Fruit fly (Drosophila melanogaster): Measurements from ENCODE around the gene CG10336.
A peak's percentile ranks its signal among the peaks of the same experiment; 100 is the strongest.

Gene CG10336

DNA sequence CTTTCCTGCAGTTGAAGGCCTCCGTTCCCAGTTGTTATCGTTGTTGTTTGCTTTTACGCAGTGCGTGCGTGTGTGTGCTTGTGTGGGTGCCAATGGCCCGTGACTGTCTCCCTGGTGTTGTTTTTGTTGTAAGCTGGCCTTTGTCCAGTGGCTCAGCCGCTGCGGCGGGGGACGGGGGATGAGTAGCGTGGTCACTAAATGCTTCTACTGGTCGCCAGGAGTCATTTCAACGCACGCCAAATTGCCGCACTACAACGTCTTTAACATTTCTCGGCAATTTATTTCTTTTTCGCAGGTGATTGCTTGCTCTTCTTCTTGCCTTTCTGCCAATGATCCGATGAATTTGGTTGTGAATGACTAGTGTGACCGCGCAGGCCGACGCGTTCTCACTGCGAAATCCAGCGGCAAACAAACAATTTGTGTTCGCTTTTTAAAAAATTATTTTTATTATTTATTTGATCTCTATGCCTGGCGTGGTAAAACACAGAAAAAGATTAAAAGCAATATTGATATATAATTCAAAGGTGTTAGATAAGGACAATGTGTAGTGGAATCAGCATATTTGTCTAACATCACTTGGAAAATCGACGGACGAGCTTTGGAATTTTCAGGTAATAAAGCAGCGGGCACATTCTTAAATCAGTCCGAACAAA is 19.0 kb downstream of the CG10336 start, which contains the start of the genes Faf2 and Grip71:
Faf2 (minus strand) TSS at position 450 of the 653 bp plus-strand sequence.
Grip71 (plus strand) TSS at position 608 of the 653 bp plus-strand sequence.
- no peak for TF ChIP-seq CG8478 (optimal IDR thresholded peaks at IDR 0.05)
- no peak for TF ChIP-seq CTCF (optimal IDR thresholded peaks at IDR 0.05)

- no peak for TF ChIP-seq CTCF (optimal IDR thresholded peaks at IDR 0.05)
- TF ChIP-seq CG8478 (optimal IDR thresholded peaks at IDR 0.05): no peak
Measured at dm6 chr2L:18713686-18714085, 24.4 kb downstream of the CG10336 start, which contains the start of gene Irk3. Irk3 (minus strand) TSS chr2L:18713748.

dm6 chr2L:18714086-18714485 is 24.8 kb downstream of the CG10336 start:
- TF ChIP-seq CTCF (optimal IDR thresholded peaks at IDR 0.05) (peak in 1 of 2 experiments; percentile 63), CG8478 (optimal IDR thresholded peaks at IDR 0.05) (no peak)

- TF ChIP-seq CTCF (optimal IDR thresholded peaks at IDR 0.05) (no peak), CG8478 (optimal IDR thresholded peaks at IDR 0.05) (no peak)
Measured at dm6 chr2L:18717365-18718011, 28.2 kb downstream of the CG10336 start.

DNA sequence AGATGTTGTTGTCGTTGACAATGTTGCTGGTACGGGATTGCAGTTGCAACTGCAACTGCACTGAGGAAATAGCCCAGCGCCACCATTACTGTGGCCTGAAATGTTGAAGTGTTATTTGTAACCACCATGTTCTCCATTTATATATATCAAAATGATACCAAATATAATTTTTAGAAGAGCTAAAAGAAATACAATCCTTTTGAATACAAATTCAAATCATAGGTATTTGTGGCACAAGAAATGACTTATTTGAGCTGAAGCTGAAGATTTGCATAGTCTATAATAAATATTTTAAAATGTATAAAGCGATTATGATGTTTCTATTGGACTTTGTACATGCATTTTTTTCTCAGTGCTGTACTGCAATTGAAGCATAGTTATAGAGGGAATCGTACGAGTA is 30.3 kb downstream of the CG10336 start:
- TF ChIP-seq CTCF (optimal IDR thresholded peaks at IDR 0.05) (no peak), CG8478 (optimal IDR thresholded peaks at IDR 0.05) (no peak)

dm6 chr2L:18724842-18725241 is 35.5 kb downstream of the CG10336 start:
- TF ChIP-seq CG8478 (optimal IDR thresholded peaks at IDR 0.05) (no peak), CTCF (optimal IDR thresholded peaks at IDR 0.05) (no peak)

- TF ChIP-seq CTCF (optimal IDR thresholded peaks at IDR 0.05) (no peak), CG8478 (optimal IDR thresholded peaks at IDR 0.05) (no peak)
Measured at dm6 chr2L:18727986-18728385, 38.7 kb downstream of the CG10336 start.

- TF ChIP-seq CG8478 (optimal IDR thresholded peaks at IDR 0.05): no peak
- TF ChIP-seq CTCF (optimal IDR thresholded peaks at IDR 0.05): no peak
Measured at dm6 chr2L:18732291-18732690, 43.0 kb downstream of the CG10336 start, which contains the start of gene CG10348. CG10348 (minus strand) TSS chr2L:18732524.

DNA sequence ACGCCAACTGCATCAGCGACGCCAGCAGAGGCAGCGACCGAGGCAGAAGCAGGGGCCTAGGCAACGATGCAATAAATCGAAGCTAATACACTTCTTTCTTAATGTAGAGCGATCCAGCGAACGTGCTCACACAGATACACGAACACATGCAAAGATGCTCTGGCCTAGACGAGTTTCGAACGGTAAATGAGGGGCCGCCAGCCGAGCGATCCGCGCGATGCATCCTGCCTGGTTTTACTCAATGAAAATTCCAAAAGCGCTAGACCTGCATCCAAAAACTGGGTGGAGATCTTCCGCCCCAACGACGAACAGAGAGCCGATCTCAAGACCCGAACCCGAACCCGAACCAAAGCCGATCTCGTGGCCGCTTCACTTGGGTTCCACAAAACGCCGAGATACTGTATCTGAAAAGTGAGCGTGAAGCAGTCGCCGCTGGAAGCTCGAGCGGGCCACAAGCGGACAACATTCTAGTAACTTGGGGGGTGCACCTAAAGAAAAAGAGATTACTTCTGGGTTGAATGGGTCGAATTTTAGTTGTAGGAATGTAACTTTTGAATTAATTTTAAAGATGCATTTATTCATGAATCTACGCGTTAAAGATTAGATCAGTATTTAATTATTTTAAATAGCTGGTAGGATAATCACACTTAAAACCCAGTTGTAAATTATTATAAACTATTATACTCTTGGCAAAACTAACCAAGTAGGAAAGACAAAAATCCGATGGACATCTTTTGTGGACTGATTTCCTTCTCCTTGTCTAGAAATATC is 43.6 kb downstream of the CG10336 start:
- TF ChIP-seq CG8478 (optimal IDR thresholded peaks at IDR 0.05): no peak
- no peak for TF ChIP-seq CTCF (optimal IDR thresholded peaks at IDR 0.05)

- TF ChIP-seq CG8478 (optimal IDR thresholded peaks at IDR 0.05) (no peak), CTCF (optimal IDR thresholded peaks at IDR 0.05) (no peak)
Measured at dm6 chr2L:18735553-18736167, 46.3 kb downstream of the CG10336 start.

DNA sequence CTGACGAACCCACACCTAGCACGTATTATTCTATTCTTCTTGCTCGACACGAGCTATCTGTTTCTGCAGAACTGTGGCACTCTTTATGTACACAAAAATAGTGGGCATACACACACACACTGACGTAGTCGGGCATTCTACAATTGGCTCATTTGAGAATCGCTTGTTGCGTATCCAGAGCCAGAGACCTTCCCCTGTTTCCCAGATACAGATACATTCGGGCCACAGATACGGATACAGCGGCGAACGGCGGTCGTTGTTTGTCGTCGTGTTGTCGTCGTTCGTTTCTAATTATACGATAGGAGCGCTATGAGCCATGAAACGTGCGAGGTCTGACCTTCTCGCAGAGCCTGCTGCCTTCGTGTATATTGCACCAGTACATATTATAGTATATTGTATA is 47.9 kb downstream of the CG10336 start:
- TF ChIP-seq CG8478 (optimal IDR thresholded peaks at IDR 0.05) (no peak), CTCF (optimal IDR thresholded peaks at IDR 0.05) (no peak)

DNA sequence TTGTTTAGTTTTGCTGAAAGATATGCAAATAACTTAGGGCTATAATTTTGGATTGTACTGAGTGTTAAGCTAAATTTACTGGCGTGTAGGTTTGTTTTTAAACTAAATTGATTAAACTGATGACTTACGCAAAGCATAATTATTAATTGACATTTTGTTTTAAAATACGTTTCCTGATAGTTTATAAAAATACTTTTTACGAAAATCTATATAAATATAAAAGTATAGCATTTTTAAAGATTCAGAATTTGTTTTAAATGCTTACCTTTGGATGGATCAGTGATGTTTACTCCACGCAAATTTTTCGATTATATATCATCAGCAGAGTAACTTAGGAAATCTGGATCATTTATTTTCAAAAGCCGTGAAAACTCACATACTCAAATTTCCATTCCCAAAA is 50.7 kb downstream of the CG10336 start, which contains the start of the genes CG42752 and CG15167:
CG42752 (minus strand) TSS at position 101 of the 400 bp plus-strand sequence.
CG15167 (plus strand) TSS at position 349 of the 400 bp plus-strand sequence.
- TF ChIP-seq CTCF (optimal IDR thresholded peaks at IDR 0.05) (no peak), CG8478 (optimal IDR thresholded peaks at IDR 0.05) (no peak)
